Worm (Caenorhabditis elegans): ENCODE data around the gene Y42H9AR.5.

ce11 chrIV:8091539-8091938 is 10.8 kb upstream of the Y42H9AR.5 start:
- TF ChIP-seq nhr-76 (tag; optimal IDR thresholded peaks at IDR 0.05) (no peak), vab-15 (tag; optimal IDR thresholded peaks at IDR 0.05) (no peak), lin-15B (tag; optimal IDR thresholded peaks at IDR 0.05) (no peak), snu-23 (GFP tag; optimal IDR thresholded peaks at IDR 0.05) (no peak), efl-1 (optimal IDR thresholded peaks at IDR 0.05) (no peak), efl-1 (GFP tag; optimal IDR thresholded peaks at IDR 0.05 in 1 of 2) (no peak), zag-1 (tag; optimal IDR thresholded peaks at IDR 0.05) (no peak), ama-1 (optimal IDR thresholded peaks at IDR 0.05) (no peak), lin-13 (GFP tag; optimal IDR thresholded peaks at IDR 0.05) (no peak)
